Fruit fly (Drosophila melanogaster) whole organism, prepupa: Measurements from ENCODE around the gene Pex2.

ENCODE experiments used
- Blimp-1 ChIP-seq: fragments of 200-800 bp; sonication (Bioruptor generic); optimal IDR thresholded peaks from 3 replicates; lab custom pipeline; 2017; ENCODE audit warnings: missing biosample characterization, missing genetic modification characterization, mild to moderate bottlenecking, moderate library complexity, missing genetic modification reagents
- CG10631 ChIP-seq: fragments of 200-800 bp; sonication (Bioruptor generic); optimal IDR thresholded peaks from 2 replicates; lab custom pipeline; 2016; ENCODE audit warnings: missing biosample characterization, missing genetic modification characterization
- CG11294 ChIP-seq: fragments of 200-800 bp; sonication (Bioruptor generic); IDR thresholded peaks from 2 replicates; pipeline ENCODE4 v1.3.6; 2022; ENCODE audit warnings: missing biosample characterization, missing genetic modification characterization
- CG11902 ChIP-seq: fragments of 200-800 bp; sonication (Bioruptor generic); optimal IDR thresholded peaks from 3 replicates; lab custom pipeline; 2016; ENCODE audit warnings: missing biosample characterization, missing genetic modification characterization
- CG15336 ChIP-seq: fragments of 200-800 bp; sonication (Bioruptor generic); IDR thresholded peaks from 2 replicates; pipeline ENCODE4 v1.3.6; 2022; ENCODE audit warnings: missing biosample characterization, missing genetic modification characterization
- CG1621 ChIP-seq: fragments of 200-800 bp; sonication (Bioruptor generic); optimal IDR thresholded peaks from 3 replicates; lab custom pipeline; 2018; ENCODE audit warnings: missing biosample characterization, mild to moderate bottlenecking, missing genetic modification characterization
- CG16779 ChIP-seq: fragments of 200-800 bp; sonication (Bioruptor generic); optimal IDR thresholded peaks from 3 replicates; lab custom pipeline; 2017; ENCODE audit warnings: missing biosample characterization, mild to moderate bottlenecking, missing genetic modification characterization
- CG3032 ChIP-seq: fragments of 200-800 bp; optimal IDR thresholded peaks from 2 replicates; lab custom pipeline; 2019; ENCODE audit warnings: missing biosample characterization, mild to moderate bottlenecking, missing genetic modification characterization, moderate library complexity
- CG31627 ChIP-seq: fragments of 200-800 bp; sonication (Bioruptor generic); optimal IDR thresholded peaks from 3 replicates; lab custom pipeline; 2016; ENCODE audit warnings: missing biosample characterization, missing genetic modification characterization
- CG34406 ChIP-seq: fragments of 200-800 bp; sonication (Bioruptor generic); optimal IDR thresholded peaks from 3 replicates; lab custom pipeline; 2016; ENCODE audit warnings: missing biosample characterization, missing genetic modification characterization
- CG3919 ChIP-seq: fragments of 200-800 bp; sonication (Bioruptor generic); optimal IDR thresholded peaks from 3 replicates; lab custom pipeline; 2016; ENCODE audit warnings: missing biosample characterization, missing genetic modification characterization
- CG6163 ChIP-seq: fragments of 200-800 bp; sonication (Bioruptor generic); IDR thresholded peaks from 3 replicates; pipeline ENCODE4 v1.3.6; 2022; ENCODE audit warnings: missing biosample characterization, missing genetic modification characterization
- CG6276 ChIP-seq: fragments of 200-800 bp; sonication (Bioruptor generic); optimal IDR thresholded peaks from 2 replicates; lab custom pipeline; 2017; ENCODE audit warnings: missing biosample characterization, mild to moderate bottlenecking, missing genetic modification characterization
- CG6792 ChIP-seq: fragments of 200-800 bp; sonication (Bioruptor generic); optimal IDR thresholded peaks from 3 replicates; lab custom pipeline; 2016; ENCODE audit warnings: missing biosample characterization, missing genetic modification characterization
- CG6808 ChIP-seq: fragments of 200-800 bp; sonication (Bioruptor generic); optimal IDR thresholded peaks from 3 replicates; lab custom pipeline; 2017; ENCODE audit warnings: missing biosample characterization, missing genetic modification characterization, mild to moderate bottlenecking, moderate library complexity, missing genetic modification reagents
- CG7368 ChIP-seq: fragments of 200-800 bp; sonication (Bioruptor generic); optimal IDR thresholded peaks from 3 replicates; lab custom pipeline; 2016; ENCODE audit warnings: missing biosample characterization, missing genetic modification characterization
- CG8119 ChIP-seq: fragments of 200-800 bp; sonication (Bioruptor generic); IDR thresholded peaks from 3 replicates; pipeline ENCODE4 v1.3.6; 2022; ENCODE audit warnings: missing biosample characterization, missing genetic modification characterization
- CG8632 ChIP-seq: fragments of 200-800 bp; sonication (Bioruptor generic); optimal IDR thresholded peaks from 3 replicates; lab custom pipeline; 2016; ENCODE audit warnings: missing biosample characterization, missing genetic modification characterization
- CG9139 ChIP-seq: fragments of 200-800 bp; sonication (Bioruptor generic); optimal IDR thresholded peaks from 3 replicates; lab custom pipeline; 2017; ENCODE audit warnings: missing biosample characterization, mild to moderate bottlenecking, missing genetic modification characterization
- Eip75B ChIP-seq: fragments of 200-800 bp; sonication (Bioruptor generic); optimal IDR thresholded peaks from 3 replicates; lab custom pipeline; 2016; ENCODE audit warnings: missing biosample characterization, missing genetic modification characterization
- Eip78C ChIP-seq: fragments of 200-800 bp; sonication (Bioruptor generic); peaks from one replicate; lab custom pipeline; 2016; ENCODE audit warnings: missing biosample characterization, missing genetic modification characterization
- Eip93F ChIP-seq: fragments of 200-800 bp; sonication (Bioruptor generic); optimal IDR thresholded peaks from 2 replicates; lab custom pipeline; 2016; ENCODE audit warnings: missing biosample characterization, mild to moderate bottlenecking, missing genetic modification characterization
- Ets21C ChIP-seq: fragments of 200-800 bp; sonication (Bioruptor generic); optimal IDR thresholded peaks from 3 replicates; lab custom pipeline; 2016; ENCODE audit warnings: missing biosample characterization, missing genetic modification characterization
- Ets96B ChIP-seq: fragments of 200-800 bp; optimal IDR thresholded peaks from 2 replicates; lab custom pipeline; 2019; ENCODE audit warnings: missing biosample characterization, mild to moderate bottlenecking, missing genetic modification characterization, moderate library complexity
- Gug ChIP-seq: fragments of 200-800 bp; sonication (Bioruptor generic); IDR thresholded peaks from 2 replicates; pipeline ENCODE4 v1.3.6; 2022; ENCODE audit warnings: missing biosample characterization, missing genetic modification characterization
- Hr38 ChIP-seq: sonication (Bioruptor generic); optimal IDR thresholded peaks from 2 replicates; lab custom pipeline; 2016; ENCODE audit warnings: missing biosample characterization, missing genetic modification characterization
- Hr39 ChIP-seq: fragments of 200-800 bp; sonication (Bioruptor generic); optimal IDR thresholded peaks from 2 replicates; lab custom pipeline; 2016; ENCODE audit warnings: missing biosample characterization, missing genetic modification characterization
- Hr4 ChIP-seq: fragments of 200-800 bp; sonication (Bioruptor generic); optimal IDR thresholded peaks from 3 replicates; lab custom pipeline; 2016; ENCODE audit warnings: missing biosample characterization, missing genetic modification characterization
- Met ChIP-seq: fragments of 200-800 bp; sonication (Bioruptor generic); optimal IDR thresholded peaks from 3 replicates; lab custom pipeline; 2016; ENCODE audit warnings: missing biosample characterization, missing genetic modification characterization
- OdsH ChIP-seq: fragments of 200-800 bp; sonication (Bioruptor generic); optimal IDR thresholded peaks from 3 replicates; lab custom pipeline; 2016; ENCODE audit warnings: missing biosample characterization, missing genetic modification characterization
- Smox ChIP-seq: fragments of 200-800 bp; sonication (Bioruptor generic); optimal IDR thresholded peaks from 3 replicates; lab custom pipeline; 2016; ENCODE audit warnings: missing biosample characterization, missing genetic modification characterization
- Sox102F ChIP-seq: fragments of 200-800 bp; sonication (Bioruptor generic); optimal IDR thresholded peaks from 2 replicates; lab custom pipeline; 2016; ENCODE audit warnings: missing biosample characterization, mild to moderate bottlenecking, missing genetic modification characterization
- Sox14 ChIP-seq: fragments of 200-800 bp; sonication (Bioruptor generic); optimal IDR thresholded peaks from 3 replicates; lab custom pipeline; 2016; ENCODE audit warnings: missing biosample characterization, missing genetic modification characterization
- Sox15 ChIP-seq: fragments of 200-800 bp; sonication (Bioruptor generic); optimal IDR thresholded peaks from 3 replicates; lab custom pipeline; 2016; ENCODE audit warnings: missing biosample characterization, missing genetic modification characterization
- achi ChIP-seq: fragments of 200-800 bp; sonication (Bioruptor generic); optimal IDR thresholded peaks from 3 replicates; lab custom pipeline; 2016; ENCODE audit warnings: missing biosample characterization, missing genetic modification characterization
- acj6 ChIP-seq: fragments of 200-800 bp; sonication (Bioruptor generic); optimal IDR thresholded peaks from 3 replicates; lab custom pipeline; 2016; ENCODE audit warnings: missing biosample characterization, missing genetic modification characterization
- cyc ChIP-seq: fragments of 200-800 bp; sonication (Bioruptor generic); optimal IDR thresholded peaks from 3 replicates; lab custom pipeline; 2016; ENCODE audit warnings: missing biosample characterization, missing genetic modification characterization
- dsx ChIP-seq: fragments of 200-800 bp; optimal IDR thresholded peaks from 3 replicates; lab custom pipeline; 2019; ENCODE audit warnings: missing biosample characterization, mild to moderate bottlenecking, missing genetic modification characterization, moderate library complexity; ENCODE audit not compliant: poor library complexity, severe bottlenecking
- eg ChIP-seq: fragments of 200-800 bp; sonication (Bioruptor generic); IDR thresholded peaks from 3 replicates; pipeline ENCODE4 v1.3.6; 2022; ENCODE audit warnings: missing biosample characterization, missing genetic modification characterization
- esn ChIP-seq: fragments of 200-800 bp; sonication (Bioruptor generic); optimal IDR thresholded peaks from 2 replicates; lab custom pipeline; 2016; ENCODE audit warnings: missing biosample characterization, mild to moderate bottlenecking, missing genetic modification characterization, moderate library complexity
- fd85E ChIP-seq: fragments of 200-800 bp; sonication (Bioruptor generic); optimal IDR thresholded peaks from 3 replicates; lab custom pipeline; 2016; ENCODE audit warnings: missing biosample characterization, missing genetic modification characterization
- fkh ChIP-seq: fragments of 200-800 bp; sonication (Bioruptor generic); optimal IDR thresholded peaks from 3 replicates; lab custom pipeline; 2017; ENCODE audit warnings: missing biosample characterization, mild to moderate bottlenecking, missing genetic modification characterization, moderate library complexity
- salr ChIP-seq, 2 experiments: fragments of 200-800 bp; sonication (Bioruptor generic); optimal IDR thresholded peaks; 3 replicates each; lab custom pipeline; 2016 to 2018; ENCODE audit warnings: missing biosample characterization in 2 of 2, missing genetic modification characterization in 2 of 2, mild to moderate bottlenecking in 1 of 2
- spab ChIP-seq: fragments of 200-800 bp; sonication (Bioruptor generic); optimal IDR thresholded peaks from 2 replicates; lab custom pipeline; 2017; ENCODE audit warnings: missing biosample characterization, mild to moderate bottlenecking, missing genetic modification characterization, missing genetic modification reagents
- ss ChIP-seq, 2 experiments: fragments of 200-800 bp; sonication (Bioruptor generic); optimal IDR thresholded peaks; 2 replicates in 1 of 2; 3 replicates in 1 of 2; lab custom pipeline; 2017 to 2018; ENCODE audit warnings: mild to moderate bottlenecking in 2 of 2, missing biosample characterization in 2 of 2, missing genetic modification characterization in 2 of 2, moderate library complexity in 1 of 2
- svp ChIP-seq: fragments of 200-800 bp; sonication (Bioruptor generic); peaks from one replicate; lab custom pipeline; 2016; ENCODE audit warnings: missing biosample characterization, missing genetic modification characterization

Pex2 gene

DNA sequence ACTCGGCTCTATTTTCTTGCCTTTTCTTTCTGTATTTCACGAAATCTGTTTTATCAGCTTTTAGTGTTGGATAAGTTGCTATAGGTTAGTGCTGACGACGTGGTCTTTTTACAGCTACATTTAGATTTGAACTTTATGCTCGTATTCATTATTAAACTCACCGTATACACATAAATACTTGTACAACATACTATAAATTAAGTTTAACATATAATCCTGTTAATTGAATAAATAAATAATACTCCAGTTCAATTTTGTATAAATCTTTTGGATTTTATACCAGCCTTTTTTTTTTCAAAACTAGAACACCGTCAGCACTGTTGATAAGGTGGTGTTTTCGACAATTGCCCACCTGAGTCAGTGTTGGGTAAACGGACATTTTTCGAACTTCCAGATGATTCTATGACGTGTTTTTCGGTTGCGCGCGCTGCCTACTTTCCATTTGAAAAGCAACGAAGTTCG is 29.9 kb upstream of the Pex2 start, which contains the start of gene BI-1 (continued):
- TF ChIP-seq Ets96B (tag; lab: Kevin White, UChicago) (peak; percentile 39), Eip75B (no peak), dsx (GFP tag; lab: Kevin White, UChicago) (peak; percentile 67), CG6792 (GFP tag; lab: Kevin White, UChicago) (peak; percentile 37), CG8119 (GFP tag; lab: Robert Waterston, UW) (peak; percentile 22; the same call in 1 of the 3 replicates), CG1621 (no peak), CG3919 (GFP tag; lab: Kevin White, UChicago) (no peak)

DNA sequence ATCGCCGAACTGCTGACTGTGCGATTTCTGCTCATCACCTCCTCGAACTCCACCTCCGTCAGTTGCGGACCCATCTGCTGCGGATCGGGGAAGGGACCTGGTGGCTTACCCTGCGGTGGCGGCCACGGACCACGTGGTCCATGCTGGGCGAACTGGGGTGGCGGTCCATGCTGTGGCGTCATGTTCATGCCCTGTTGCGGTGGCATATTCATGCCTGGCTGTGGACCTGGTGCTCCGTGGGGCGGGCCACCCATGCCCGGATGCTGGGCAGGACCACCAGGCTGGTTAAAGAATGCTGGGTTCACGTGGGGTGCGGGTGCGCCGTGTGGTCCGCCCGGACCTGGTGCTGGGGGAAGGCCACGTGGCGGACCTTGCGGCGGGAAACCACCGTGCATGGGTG is 26.6 kb upstream of the Pex2 start:
- no peak for TF ChIP-seq CG3032 (tag; lab: Kevin White, UChicago)
- no peak for TF ChIP-seq CG3919 (GFP tag; lab: Kevin White, UChicago)
- no peak for TF ChIP-seq Hr38
- TF ChIP-seq acj6 (GFP tag; lab: Kevin White, UChicago) = no peak
- no peak for TF ChIP-seq CG7368
- no peak for TF ChIP-seq Smox
- TF ChIP-seq Ets21C = no peak
- TF ChIP-seq CG6792 (GFP tag; lab: Kevin White, UChicago) = no peak
- no peak for TF ChIP-seq spab (GFP tag; lab: Kevin White, UChicago)
- no peak for TF ChIP-seq Eip75B
- TF ChIP-seq CG8632 (GFP tag; lab: Kevin White, UChicago) = no peak
- no peak for TF ChIP-seq cyc (GFP tag; lab: Kevin White, UChicago)
- no peak for TF ChIP-seq Eip93F (GFP tag; lab: Kevin White, UChicago)
- no peak for TF ChIP-seq Hr39 (GFP tag; lab: Kevin White, UChicago)
- no peak for TF ChIP-seq esn
- TF ChIP-seq CG34406 = no peak

dm6 chr3L:8314788-8315140 is 24.1 kb upstream of the Pex2 start:
- TF ChIP-seq Sox14 (GFP tag; lab: Kevin White, UChicago) (no peak), eg (peak; percentile 60; the same call in 2 of the 3 replicates), acj6 (GFP tag; lab: Kevin White, UChicago) (no peak), CG34406 (no peak), Sox15 (no peak), CG8119 (GFP tag; lab: Robert Waterston, UW) (no peak), ss (GFP tag; optimal IDR thresholded peaks at IDR 0.05; lab: Kevin White, UChicago) (no peak), dsx (GFP tag; lab: Kevin White, UChicago) (no peak), Gug (GFP tag; lab: Robert Waterston, UW) (no peak), OdsH (GFP tag; lab: Kevin White, UChicago) (peak; percentile 38), Hr4 (peak; percentile 55), CG15336 (GFP tag; lab: Robert Waterston, UW) (peak; percentile 46; the same call in 1 of the 2 replicates), CG10631 (GFP tag; lab: Kevin White, UChicago) (no peak), Hr38 (no peak), Eip78C (peak; percentile 73), CG11294 (GFP tag; lab: Robert Waterston, UW) (no peak), Met (GFP tag; lab: Kevin White, UChicago) (peak; percentile 33), CG16779 (no peak), salr (GFP tag; optimal IDR thresholded peaks at IDR 0.05; lab: Kevin White, UChicago) (no peak), CG31627 (GFP tag; lab: Kevin White, UChicago) (peak; percentile 30)
- TF ChIP-seq, all 60 proteins: peak for 7

DNA sequence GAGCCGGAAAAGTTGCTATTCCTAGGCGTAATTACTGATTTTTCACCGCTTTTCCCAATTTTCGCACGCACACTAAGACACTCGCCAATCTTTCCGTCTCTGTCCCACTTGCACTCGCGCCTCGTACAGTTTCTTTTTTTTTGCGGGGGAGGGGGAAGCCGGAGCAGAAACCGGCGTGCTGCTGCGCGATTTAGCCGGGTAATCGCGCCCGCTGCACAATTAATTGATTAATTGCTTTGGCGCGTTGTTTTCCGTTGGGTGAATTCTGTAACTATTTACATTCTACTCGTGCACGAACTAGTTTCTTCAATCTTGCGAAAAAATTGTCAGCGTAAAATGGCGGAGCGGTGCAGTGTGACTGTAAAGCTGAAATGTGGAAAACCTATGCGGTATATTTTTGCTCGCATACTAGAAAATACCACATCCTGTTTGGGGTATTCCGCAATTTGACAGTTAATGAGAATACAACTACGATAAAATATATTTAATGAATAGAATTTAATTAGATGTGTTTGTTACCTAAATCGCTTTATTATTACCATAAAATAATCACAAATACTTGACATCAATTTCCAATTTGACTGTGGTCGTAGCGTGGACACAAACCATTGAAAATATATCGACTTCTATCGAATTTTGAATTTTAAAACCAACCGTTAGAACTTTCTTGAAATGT is 23.6 kb upstream of the Pex2 start, which contains the start of gene Cpsf6:
TSS of gene Cpsf6 (minus strand) at position 362 of the 676 bp plus-strand sequence.
- peak in 1 of 2 experiments; percentile 24 for TF ChIP-seq salr (GFP tag; optimal IDR thresholded peaks at IDR 0.05; lab: Kevin White, UChicago)
- peak; percentile 61 for TF ChIP-seq svp (GFP tag; lab: Kevin White, UChicago)
- TF ChIP-seq Blimp-1 (GFP tag; lab: Kevin White, UChicago) = no peak
- no peak for TF ChIP-seq fkh (GFP tag; lab: Kevin White, UChicago)
- TF ChIP-seq Eip78C = peak; percentile 74
- no peak for TF ChIP-seq fd85E (GFP tag; lab: Kevin White, UChicago)
- TF ChIP-seq CG6276 (GFP tag; lab: Kevin White, UChicago) = no peak
- peak; percentile 7 for TF ChIP-seq CG11902 (GFP tag; lab: Kevin White, UChicago)
- TF ChIP-seq CG9139 (GFP tag; lab: Kevin White, UChicago) = peak; percentile 16
- peak; percentile 36 for TF ChIP-seq Sox102F
- peak; percentile 45 for TF ChIP-seq Smox
- TF ChIP-seq cyc (GFP tag; lab: Kevin White, UChicago) = peak; percentile 14
- TF ChIP-seq CG6163 (GFP tag; lab: Robert Waterston, UW) = no peak; the same call in 2 of the 3 replicates
- peak; percentile 8 for TF ChIP-seq CG6808
- peak; percentile 34 for TF ChIP-seq Eip75B
- peak; percentile 10 for TF ChIP-seq achi (GFP tag; lab: Kevin White, UChicago)
- TF ChIP-seq Hr4 = peak; percentile 61
